Worm (Caenorhabditis elegans) whole organism, late embryonic: ENCODE measurements around the gene Y45F3A.8.

ENCODE experiments used
- C38D4.7 ChIP-seq: fragments of 200-800 bp; sonication (Bioruptor generic); optimal IDR thresholded peaks from 2 replicates; lab custom pipeline; 2018; ENCODE audit warnings: mild to moderate bottlenecking, missing genetic modification characterization, moderate library complexity, missing compliant biosample characterization
- ama-1 ChIP-seq: fragments of 150-350 bp; optimal IDR thresholded peaks from 2 replicates; lab custom pipeline; 2014
- ceh-14 ChIP-seq: sonication (generic microtip); optimal IDR thresholded peaks from 2 replicates; lab custom pipeline; 2016; ENCODE audit warnings: missing genotype, missing genetic modification characterization, missing compliant biosample characterization
- fkh-10 ChIP-seq: fragments of 150-350 bp; optimal IDR thresholded peaks from 2 replicates; lab custom pipeline; 2014; ENCODE audit warnings: missing biosample characterization, missing genetic modification reagents, missing genetic modification characterization
- hlh-8 ChIP-seq: sonication (generic microtip); optimal IDR thresholded peaks from 2 replicates; lab custom pipeline; 2016; ENCODE audit warnings: missing genotype, missing genetic modification characterization, missing compliant biosample characterization
- pat-9 ChIP-seq: fragments of 200-800 bp; sonication (Bioruptor generic); optimal IDR thresholded peaks from 2 replicates; lab custom pipeline; 2018; ENCODE audit warnings: mild to moderate bottlenecking, missing genetic modification characterization, moderate library complexity, missing compliant biosample characterization

DNA sequence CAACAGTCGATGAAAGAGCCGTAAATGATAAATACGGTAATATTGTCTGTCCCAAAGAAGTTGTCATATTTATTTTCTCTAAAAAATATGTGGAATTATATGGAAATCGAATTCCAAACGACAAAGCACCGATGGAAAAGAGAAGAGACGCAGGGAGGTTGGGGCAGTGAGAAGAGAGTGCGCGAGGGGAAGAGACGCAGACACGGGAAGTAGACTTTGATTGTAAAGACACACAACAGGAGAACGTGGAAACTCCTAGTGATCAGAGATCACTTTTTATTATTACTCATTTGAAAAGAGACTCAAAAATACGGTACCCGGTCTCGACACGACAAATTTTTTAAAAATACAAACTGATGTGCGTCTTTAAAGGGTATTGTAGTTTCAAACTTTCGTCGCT lies 35.7 kb upstream of the Y45F3A.8 start:
- TF ChIP-seq fkh-10 (GFP tag; lab: Kevin White, UChicago) (no peak), ama-1 (lab: Kevin White, UChicago) (no peak), ceh-14 (no peak), hlh-8 (tag; lab: Kevin White, UChicago) (no peak), pat-9 (tag; lab: Kevin White, UChicago) (no peak), C38D4.7 (GFP tag; lab: Kevin White, UChicago) (no peak)
